Worm (Caenorhabditis elegans): ENCODE data around the gene F57B9.3.

- TF ChIP-seq scrt-1 (GFP tag; IDR thresholded peaks at IDR 0.05) (no peak), ama-1 (optimal IDR thresholded peaks at IDR 0.05) (no peak), sea-1 (GFP tag; conservative IDR thresholded peaks at IDR 0.05) (no peak), tbx-11 (GFP tag; IDR thresholded peaks at IDR 0.05) (no peak), ceh-13 (GFP tag; optimal IDR thresholded peaks at IDR 0.05) (no peak), tbx-37 (GFP tag; conservative IDR thresholded peaks at IDR 0.05) (no peak), F13C5.2 (tag; optimal IDR thresholded peaks at IDR 0.05) (no peak), ets-7 (tag; optimal IDR thresholded peaks at IDR 0.05) (no peak), hnd-1 (tag; optimal IDR thresholded peaks at IDR 0.05) (no peak), hmg-4 (GFP tag; optimal IDR thresholded peaks at IDR 0.05) (no peak), flt-1 (GFP tag; IDR thresholded peaks at IDR 0.05) (no peak), hmbx-1 (tag; optimal IDR thresholded peaks at IDR 0.05) (no peak), tra-4 (tag; optimal IDR thresholded peaks at IDR 0.05) (no peak), aly-1 (tag; optimal IDR thresholded peaks at IDR 0.05) (no peak)
These were observed 4.2 kb upstream of the F57B9.3 start, which contains the start of the genes F57B9.8 and coq-2 for ce11 chrIII:6935269-6936017.
